Fruit fly (Drosophila melanogaster) whole organism, embryonic: Measurements from ENCODE around the gene Actn3.
A peak's percentile ranks its signal among the peaks of the same experiment; 100 is the strongest.

ENCODE experiments used
- Atf6 ChIP-seq: fragments of 200-800 bp; sonication (Bioruptor generic); IDR thresholded peaks from 2 replicates; pipeline ENCODE4 v1.3.6; 2022; ENCODE audit warnings: missing biosample characterization, missing genetic modification characterization
- Blimp-1 ChIP-seq: fragments of 200-800 bp; sonication (Bioruptor generic); optimal IDR thresholded peaks from 3 replicates; lab custom pipeline; 2018; ENCODE audit warnings: missing biosample characterization, missing genetic modification characterization, mild to moderate bottlenecking, moderate library complexity, missing genetic modification reagents
- CG11093 ChIP-seq: fragments of 200-800 bp; sonication (Bioruptor generic); IDR thresholded peaks from 3 replicates; pipeline ENCODE4 v1.3.6; 2022; ENCODE audit warnings: missing biosample characterization, missing genetic modification characterization
- CG11695 ChIP-seq: fragments of 200-800 bp; sonication (Bioruptor generic); IDR thresholded peaks from 3 replicates; pipeline ENCODE4 v1.3.6; 2022; ENCODE audit warnings: missing biosample characterization, missing genetic modification characterization
- CG11696 ChIP-seq: fragments of 200-800 bp; sonication (Bioruptor generic); IDR thresholded peaks from 2 replicates; pipeline ENCODE4 v1.3.6; 2022; ENCODE audit warnings: missing biosample characterization, missing genetic modification characterization
- CG12155 ChIP-seq: fragments of 200-800 bp; sonication (Bioruptor generic); optimal IDR thresholded peaks from 3 replicates; lab custom pipeline; 2016; ENCODE audit warnings: missing biosample characterization, missing genetic modification characterization
- CG15011 ChIP-seq: fragments of 200-800 bp; sonication (Bioruptor generic); optimal IDR thresholded peaks from 3 replicates; lab custom pipeline; 2018; ENCODE audit warnings: missing biosample characterization, mild to moderate bottlenecking, missing genetic modification characterization
- CG15479 ChIP-seq: fragments of 200-800 bp; sonication (Bioruptor generic); optimal IDR thresholded peaks from 3 replicates; lab custom pipeline; 2019; ENCODE audit warnings: missing biosample characterization, mild to moderate bottlenecking, missing genetic modification characterization, moderate library complexity
- CG17359 ChIP-seq: fragments of 200-800 bp; sonication (Bioruptor generic); optimal IDR thresholded peaks from 3 replicates; lab custom pipeline; 2018; ENCODE audit warnings: missing biosample characterization, mild to moderate bottlenecking, missing genetic modification characterization, moderate library complexity
- CG18764 ChIP-seq: fragments of 200-800 bp; sonication (Bioruptor generic); optimal IDR thresholded peaks from 3 replicates; lab custom pipeline; 2016; ENCODE audit warnings: missing biosample characterization, missing genetic modification characterization
- CG2129 ChIP-seq: fragments of 200-800 bp; sonication (Bioruptor generic); IDR thresholded peaks from 2 replicates; pipeline ENCODE4 v1.3.6; 2022; ENCODE audit warnings: missing biosample characterization, missing genetic modification characterization; ENCODE audit not compliant: partially characterized antibody
- CG3163 ChIP-seq: fragments of 200-800 bp; sonication (Bioruptor generic); optimal IDR thresholded peaks from 3 replicates; lab custom pipeline; 2016; ENCODE audit warnings: missing biosample characterization, missing genetic modification characterization
- CG32767 ChIP-seq: fragments of 200-800 bp; sonication (Bioruptor generic); IDR thresholded peaks from 2 replicates; pipeline ENCODE4 v1.3.6; 2022; ENCODE audit warnings: missing biosample characterization, missing genetic modification characterization
- CG3407 ChIP-seq: fragments of 200-800 bp; sonication (Bioruptor generic); optimal IDR thresholded peaks from 2 replicates; lab custom pipeline; 2018; ENCODE audit warnings: missing biosample characterization, mild to moderate bottlenecking, missing genetic modification characterization
- CG4360 ChIP-seq: fragments of 200-800 bp; sonication (Bioruptor generic); IDR thresholded peaks from 2 replicates; pipeline ENCODE4 v1.3.6; 2022; ENCODE audit warnings: missing biosample characterization, missing genetic modification characterization
- CG7928 ChIP-seq: fragments of 200-800 bp; sonication (Bioruptor generic); optimal IDR thresholded peaks from 2 replicates; lab custom pipeline; 2017; ENCODE audit warnings: missing biosample characterization, mild to moderate bottlenecking, missing genetic modification characterization
- CG8281 ChIP-seq: fragments of 200-800 bp; sonication (Bioruptor generic); optimal IDR thresholded peaks from 2 replicates; lab custom pipeline; 2018; ENCODE audit warnings: missing biosample characterization, mild to moderate bottlenecking, missing genetic modification characterization, moderate library complexity
- CG8478 ChIP-seq: fragments of >200 bp; optimal IDR thresholded peaks from 2 replicates; lab custom pipeline; 2018
- CTCF ChIP-seq: fragments of 200-800 bp; sonication (Bioruptor generic); optimal IDR thresholded peaks from 2 replicates; lab custom pipeline; 2017; ENCODE audit warnings: missing biosample characterization, mild to moderate bottlenecking, missing genetic modification characterization, moderate library complexity
- D ChIP-seq, 2 experiments: fragments of 200-800 bp in 1 of 2; fragments of >200 bp in 1 of 2; sonication (Bioruptor generic) in 1 of 2; optimal IDR thresholded peaks; 2 replicates in 1 of 2; 3 replicates in 1 of 2; lab custom pipeline; 2017; ENCODE audit warnings: mild to moderate bottlenecking in 1 of 2, missing biosample characterization in 1 of 2, missing genetic modification characterization in 1 of 2, missing genetic modification reagents in 1 of 2
- Deaf1 ChIP-seq: fragments of 200-800 bp; optimal IDR thresholded peaks from 3 replicates; lab custom pipeline; 2019; ENCODE audit warnings: missing biosample characterization, mild to moderate bottlenecking, missing genetic modification characterization, moderate library complexity
- Doc3 ChIP-seq: fragments of 200-800 bp; sonication (Bioruptor generic); IDR thresholded peaks from 3 replicates; pipeline ENCODE4 v1.3.6; 2022; ENCODE audit warnings: missing biosample characterization, missing genetic modification characterization; ENCODE audit not compliant: partially characterized antibody
- Elba2 ChIP-seq: fragments of 200-800 bp; sonication (Bioruptor generic); optimal IDR thresholded peaks from 3 replicates; lab custom pipeline; 2016; ENCODE audit warnings: missing biosample characterization, missing genetic modification characterization
- HLHmδ ChIP-seq: fragments of 200-800 bp; sonication (Bioruptor generic); optimal IDR thresholded peaks from 2 replicates; lab custom pipeline; 2018; ENCODE audit warnings: missing biosample characterization, mild to moderate bottlenecking, missing genetic modification characterization, moderate library complexity
- Hmr ChIP-seq: fragments of 200-800 bp; sonication (Bioruptor generic); optimal IDR thresholded peaks from 3 replicates; lab custom pipeline; 2017; ENCODE audit warnings: mild to moderate bottlenecking, missing biosample characterization, missing genetic modification reagents, missing genetic modification characterization
- Lpt ChIP-seq: fragments of >200 bp; optimal IDR thresholded peaks from 2 replicates; lab custom pipeline; 2018; ENCODE audit warnings: missing biosample characterization, missing genetic modification characterization
- Max ChIP-seq: fragments of 200-800 bp; sonication (Bioruptor generic); optimal IDR thresholded peaks from 2 replicates; lab custom pipeline; 2016; ENCODE audit warnings: missing biosample characterization, mild to moderate bottlenecking, missing genetic modification characterization
- Med ChIP-seq: fragments of 200-800 bp; sonication (Bioruptor generic); peaks from one replicate; lab custom pipeline; 2016; ENCODE audit warnings: missing biosample characterization, missing genetic modification characterization, mild to moderate bottlenecking, inconsistent platforms, moderate library complexity
- Nf-YB ChIP-seq: fragments of 200-800 bp; sonication (Bioruptor generic); optimal IDR thresholded peaks from 3 replicates; lab custom pipeline; 2019; ENCODE audit warnings: missing biosample characterization, mild to moderate bottlenecking, missing genetic modification characterization, moderate library complexity
- Rfx ChIP-seq: fragments of 200-800 bp; sonication (Bioruptor generic); IDR thresholded peaks from 2 replicates; pipeline ENCODE4 v1.3.6; 2022; ENCODE audit warnings: missing biosample characterization, missing genetic modification characterization
- Trl ChIP-seq, 3 experiments: fragments of >200 bp in 2 of 3; fragments of 200-800 bp in 1 of 3; sonication (Bioruptor generic) in 1 of 3; optimal IDR thresholded peaks; 2 replicates in 1 of 3; 3 replicates in 2 of 3; lab custom pipeline; 2016 to 2017; ENCODE audit warnings: missing biosample characterization in 1 of 3, missing genetic modification characterization in 1 of 3
- aop ChIP-seq: fragments of 200-800 bp; sonication (Bioruptor generic); IDR thresholded peaks from 2 replicates; pipeline ENCODE4 v1.3.6; 2022; ENCODE audit warnings: missing biosample characterization, missing genetic modification characterization
- ato ChIP-seq: fragments of 200-800 bp; sonication (Bioruptor generic); IDR thresholded peaks from 2 replicates; pipeline ENCODE4 v1.3.6; 2022; ENCODE audit warnings: missing biosample characterization, missing genetic modification characterization; ENCODE audit not compliant: partially characterized antibody
- cad ChIP-seq: fragments of >200 bp; optimal IDR thresholded peaks from 2 replicates; lab custom pipeline; 2017; ENCODE audit warnings: missing biosample characterization, missing genetic modification characterization
- cato ChIP-seq: fragments of 200-800 bp; sonication (Bioruptor generic); optimal IDR thresholded peaks from 2 replicates; lab custom pipeline; 2016; ENCODE audit warnings: missing biosample characterization, missing genetic modification characterization, borderline replicate concordance
- cg ChIP-seq: fragments of 200-800 bp; sonication (Bioruptor generic); optimal IDR thresholded peaks from 3 replicates; lab custom pipeline; 2019; ENCODE audit warnings: missing biosample characterization, mild to moderate bottlenecking, missing genetic modification characterization, moderate library complexity
- danr ChIP-seq: fragments of 200-800 bp; sonication (Bioruptor generic); IDR thresholded peaks from 2 replicates; pipeline ENCODE4 v1.3.6; 2022; ENCODE audit warnings: missing biosample characterization, missing genetic modification characterization
- dmrt99B ChIP-seq: fragments of 200-800 bp; sonication (Bioruptor generic); optimal IDR thresholded peaks from 2 replicates; lab custom pipeline; 2018; ENCODE audit warnings: missing biosample characterization, mild to moderate bottlenecking, missing genetic modification characterization, moderate library complexity
- ewg ChIP-seq: fragments of 200-800 bp; sonication (Bioruptor generic); optimal IDR thresholded peaks from 3 replicates; lab custom pipeline; 2017; ENCODE audit warnings: mild to moderate bottlenecking, missing biosample characterization, missing genetic modification reagents, missing genetic modification characterization
- fd3F ChIP-seq: fragments of 200-800 bp; sonication (Bioruptor generic); optimal IDR thresholded peaks from 2 replicates; lab custom pipeline; 2018; ENCODE audit warnings: missing biosample characterization, mild to moderate bottlenecking, missing genetic modification characterization, moderate library complexity
- insv ChIP-seq, 2 experiments: fragments of 200-800 bp; sonication (Bioruptor generic); optimal IDR thresholded peaks; 3 replicates each; lab custom pipeline; 2016 to 2018; ENCODE audit warnings: missing biosample characterization in 2 of 2, missing genetic modification characterization in 2 of 2
- lola ChIP-seq, 3 experiments: fragments of >200 bp in 2 of 3; fragments of 200-800 bp in 1 of 3; sonication (Bioruptor generic) in 1 of 3; optimal IDR thresholded peaks; 2 replicates each; lab custom pipeline; 2017 to 2019; ENCODE audit warnings: missing biosample characterization in 3 of 3, missing genetic modification characterization in 3 of 3, mild to moderate bottlenecking in 1 of 3, moderate library complexity in 1 of 3
- onecut ChIP-seq: fragments of 200-800 bp; sonication (Bioruptor generic); IDR thresholded peaks from 2 replicates; pipeline ENCODE4 v1.3.6; 2022; ENCODE audit warnings: missing biosample characterization, missing genetic modification characterization
- prd ChIP-seq, 3 experiments: fragments of >200 bp in 2 of 3; fragments of 200-800 bp in 1 of 3; sonication (Bioruptor generic) in 1 of 3; optimal IDR thresholded peaks in 2 of 3; IDR thresholded peaks in 1 of 3; 2 replicates in 2 of 3; 3 replicates in 1 of 3; pipeline versions ENCODE4 v1.3.6 to Lab custom; 2017 to 2022; ENCODE audit warnings: missing biosample characterization in 1 of 3, missing genetic modification characterization in 1 of 3
- slbo ChIP-seq: fragments of 200-800 bp; sonication (Bioruptor generic); IDR thresholded peaks from 2 replicates; pipeline ENCODE4 v1.3.6; 2022; ENCODE audit warnings: missing biosample characterization, missing genetic modification characterization
- sna ChIP-seq: fragments of 200-800 bp; sonication (Bioruptor generic); IDR thresholded peaks from 2 replicates; pipeline ENCODE4 v1.3.6; 2022; ENCODE audit warnings: missing biosample characterization, missing genetic modification characterization; ENCODE audit not compliant: partially characterized antibody
- z ChIP-seq: fragments of 200-800 bp; sonication (Bioruptor generic); IDR thresholded peaks from 3 replicates; pipeline ENCODE4 v1.3.6; 2022; ENCODE audit warnings: missing biosample characterization, missing genetic modification characterization

The Actn3 gene

dm6 chr3R:16934154-16934992, 43.2 kb downstream of the Actn3 start (continued):
- TF ChIP-seq Lpt (GFP tag; lab: Kevin White, UChicago) (no peak), CG8281 (tag; lab: Kevin White, UChicago) (no peak), ewg (GFP tag; lab: Kevin White, UChicago) (peak; percentile 93), CG11093 (0 out of 3 replicates have a peak, but pooled peaks have one; percentile 23), slbo (GFP tag; lab: Robert Waterston, UW) (no peak), Max (GFP tag; lab: Kevin White, UChicago) (no peak), CG7928 (GFP tag; lab: Kevin White, UChicago) (no peak), danr (no peak), aop (GFP tag; lab: Robert Waterston, UW) (no peak), Trl (optimal IDR thresholded peaks at IDR 0.05; lab: Kevin White, UChicago) (peak; percentile 86 to 93), Trl (GFP tag; optimal IDR thresholded peaks at IDR 0.05; lab: Kevin White, UChicago) (peak; percentile 3), prd (optimal IDR thresholded peaks at IDR 0.05; lab: Kevin White, UChicago) (no peak), prd (GFP tag; IDR thresholded peaks at IDR 0.05; lab: Robert Waterston, UW) (0 out of 3 replicates have a peak, but pooled peaks have one; percentile 9), CG8478 (lab: Kevin White, UChicago) (peak; percentile 99), CG11696 (GFP tag; lab: Robert Waterston, UW) (no peak), D (optimal IDR thresholded peaks at IDR 0.05; lab: Kevin White, UChicago) (no peak), D (GFP tag; optimal IDR thresholded peaks at IDR 0.05; lab: Kevin White, UChicago) (no peak), onecut (GFP tag; lab: Robert Waterston, UW) (peak; percentile 69), Med (GFP tag; lab: Kevin White, UChicago) (peak; percentile 77), Hmr (GFP tag; lab: Kevin White, UChicago) (no peak), CG11695 (GFP tag; lab: Robert Waterston, UW) (no peak), CG15479 (peak; percentile 53), Blimp-1 (GFP tag; lab: Kevin White, UChicago) (no peak), dmrt99B (no peak), Doc3 (GFP tag; lab: Robert Waterston, UW) (no peak), lola (GFP tag; optimal IDR thresholded peaks at IDR 0.05; lab: Kevin White, UChicago) (no peak), sna (GFP tag; lab: Robert Waterston, UW) (peak; percentile 63), Deaf1 (tag; lab: Kevin White, UChicago) (peak; percentile 62)

- TF ChIP-seq ato (GFP tag; lab: Robert Waterston, UW) (no peak), z (GFP tag; lab: Robert Waterston, UW) (0 out of 3 replicates have a peak, but pooled peaks have one; percentile 30), cato (no peak), HLHmδ (peak; percentile 55), CG4360 (peak; percentile 62; the same call in 1 of the 2 replicates), CG3407 (GFP tag; lab: Kevin White, UChicago) (no peak), cad (peak; percentile 38), insv (GFP tag; optimal IDR thresholded peaks at IDR 0.05; lab: Kevin White, UChicago) (peak in 1 of 2 experiments; percentile 73), CG18764 (GFP tag; lab: Kevin White, UChicago) (no peak), CTCF (GFP tag; lab: Kevin White, UChicago) (peak; percentile 44), CG15479 (peak; percentile 18), Rfx (GFP tag; lab: Robert Waterston, UW) (no peak), CG15011 (GFP tag; lab: Kevin White, UChicago) (no peak), CG32767 (GFP tag; lab: Robert Waterston, UW) (no peak), Nf-YB (GFP tag; lab: Kevin White, UChicago) (peak; percentile 5), CG17359 (tag; lab: Kevin White, UChicago) (no peak), CG3163 (GFP tag; lab: Kevin White, UChicago) (peak; percentile 95), Elba2 (GFP tag; lab: Kevin White, UChicago) (peak; percentile 70), CG2129 (GFP tag; lab: Robert Waterston, UW) (no peak), Atf6 (GFP tag; lab: Robert Waterston, UW) (no peak), cg (GFP tag; lab: Kevin White, UChicago) (peak; percentile 82), fd3F (GFP tag; lab: Kevin White, UChicago) (no peak), CG12155 (no peak)
Observed at dm6 chr3R:16933350-16933749, 44.2 kb downstream of the Actn3 start.
